Fruit fly (Drosophila melanogaster) whole organism, embryonic: Measurements from ENCODE around the gene MBD-like.
A peak's percentile ranks its signal among the peaks of the same experiment; 100 is the strongest.

Source experiments
- Adf1 ChIP-seq: fragments of 200-800 bp; sonication (Bioruptor generic); IDR thresholded peaks from 2 replicates; pipeline ENCODE4 v1.3.6; 2022; ENCODE audit warnings: missing biosample characterization, missing genetic modification characterization
- Antp ChIP-seq: fragments of 200-800 bp; sonication (Bioruptor generic); optimal IDR thresholded peaks from 3 replicates; lab custom pipeline; 2016; ENCODE audit warnings: missing biosample characterization, missing genetic modification characterization
- Blimp-1 ChIP-seq: fragments of 200-800 bp; sonication (Bioruptor generic); optimal IDR thresholded peaks from 3 replicates; lab custom pipeline; 2018; ENCODE audit warnings: missing biosample characterization, missing genetic modification characterization, mild to moderate bottlenecking, moderate library complexity, missing genetic modification reagents
- CG10321 ChIP-seq: fragments of 200-800 bp; sonication (Bioruptor generic); IDR thresholded peaks from 2 replicates; pipeline ENCODE4 v1.3.6; 2022; ENCODE audit warnings: missing biosample characterization, missing genetic modification characterization
- CG10431 ChIP-seq: fragments of 200-800 bp; sonication (Bioruptor generic); optimal IDR thresholded peaks from 3 replicates; lab custom pipeline; 2018; ENCODE audit warnings: missing biosample characterization, mild to moderate bottlenecking, missing genetic modification characterization
- CG11560 ChIP-seq: fragments of 200-800 bp; sonication (Bioruptor generic); IDR thresholded peaks from 3 replicates; pipeline ENCODE4 v1.3.6; 2022; ENCODE audit warnings: missing biosample characterization, missing genetic modification characterization
- CG12104 ChIP-seq: fragments of 200-800 bp; sonication (Bioruptor generic); optimal IDR thresholded peaks from 3 replicates; lab custom pipeline; 2016; ENCODE audit warnings: missing biosample characterization, missing genetic modification characterization
- CG12219 ChIP-seq: fragments of 200-800 bp; sonication (Bioruptor generic); optimal IDR thresholded peaks from 3 replicates; lab custom pipeline; 2018; ENCODE audit warnings: missing biosample characterization, mild to moderate bottlenecking, missing genetic modification characterization
- CG12236 ChIP-seq: fragments of 200-800 bp; sonication (Bioruptor generic); optimal IDR thresholded peaks from 2 replicates; lab custom pipeline; 2016; ENCODE audit warnings: missing biosample characterization, missing genetic modification characterization
- CG13287 ChIP-seq: fragments of 200-800 bp; sonication (Bioruptor generic); IDR thresholded peaks from 2 replicates; pipeline ENCODE4 v1.3.6; 2022; ENCODE audit warnings: missing biosample characterization, missing genetic modification characterization; ENCODE audit not compliant: partially characterized antibody
- CG13424 ChIP-seq: fragments of 200-800 bp; sonication (Bioruptor generic); optimal IDR thresholded peaks from 2 replicates; lab custom pipeline; 2019; ENCODE audit warnings: missing biosample characterization, mild to moderate bottlenecking, missing genetic modification characterization, moderate library complexity
- CG17802 ChIP-seq: fragments of 200-800 bp; sonication (Bioruptor generic); optimal IDR thresholded peaks from 2 replicates; lab custom pipeline; 2018; ENCODE audit warnings: missing biosample characterization, mild to moderate bottlenecking, missing genetic modification characterization, moderate library complexity
- CG18011 ChIP-seq: fragments of 200-800 bp; sonication (Bioruptor generic); optimal IDR thresholded peaks from 2 replicates; lab custom pipeline; 2017; ENCODE audit warnings: missing biosample characterization, missing genetic modification characterization, mild to moderate bottlenecking, moderate library complexity, missing genotype
- CG18476 ChIP-seq: fragments of 200-800 bp; sonication (Bioruptor generic); optimal IDR thresholded peaks from 2 replicates; lab custom pipeline; 2016; ENCODE audit warnings: missing biosample characterization, mild to moderate bottlenecking, missing genetic modification characterization
- CG18619 ChIP-seq: fragments of 200-800 bp; sonication (Bioruptor generic); optimal IDR thresholded peaks from 3 replicates; lab custom pipeline; 2017; ENCODE audit warnings: missing biosample characterization, mild to moderate bottlenecking, missing genetic modification characterization
- CG31224 ChIP-seq: fragments of 200-800 bp; sonication (Bioruptor generic); IDR thresholded peaks from 2 replicates; pipeline ENCODE4 v1.3.6; 2022; ENCODE audit warnings: missing biosample characterization, missing genetic modification characterization
- CG4404 ChIP-seq: fragments of 200-800 bp; sonication (Bioruptor generic); IDR thresholded peaks from 2 replicates; pipeline ENCODE4 v1.3.6; 2022; ENCODE audit warnings: missing biosample characterization, missing genetic modification characterization
- CG6765 ChIP-seq: fragments of 200-800 bp; sonication (Bioruptor generic); optimal IDR thresholded peaks from 3 replicates; lab custom pipeline; 2017; ENCODE audit warnings: missing biosample characterization, mild to moderate bottlenecking, missing genetic modification characterization
- CG8388 ChIP-seq: fragments of 200-800 bp; sonication (Bioruptor generic); optimal IDR thresholded peaks from 2 replicates; lab custom pipeline; 2019; ENCODE audit warnings: missing biosample characterization, mild to moderate bottlenecking, missing genetic modification characterization, moderate library complexity
- CG9437 ChIP-seq: fragments of 200-800 bp; sonication (Bioruptor generic); optimal IDR thresholded peaks from 2 replicates; lab custom pipeline; 2018; ENCODE audit warnings: missing biosample characterization, mild to moderate bottlenecking, missing genetic modification characterization
- CTCF ChIP-seq: fragments of 200-800 bp; sonication (Bioruptor generic); optimal IDR thresholded peaks from 2 replicates; lab custom pipeline; 2017; ENCODE audit warnings: missing biosample characterization, mild to moderate bottlenecking, missing genetic modification characterization, moderate library complexity
- D ChIP-seq, 2 experiments: fragments of 200-800 bp in 1 of 2; fragments of >200 bp in 1 of 2; sonication (Bioruptor generic) in 1 of 2; optimal IDR thresholded peaks; 2 replicates in 1 of 2; 3 replicates in 1 of 2; lab custom pipeline; 2017; ENCODE audit warnings: mild to moderate bottlenecking in 1 of 2, missing biosample characterization in 1 of 2, missing genetic modification characterization in 1 of 2, missing genetic modification reagents in 1 of 2
- Dek ChIP-seq: fragments of 200-800 bp; sonication (Bioruptor generic); optimal IDR thresholded peaks from 3 replicates; lab custom pipeline; 2019; ENCODE audit warnings: missing biosample characterization, mild to moderate bottlenecking, missing genetic modification characterization, moderate library complexity
- Dip2 ChIP-seq: fragments of 200-800 bp; sonication (Bioruptor generic); IDR thresholded peaks from 2 replicates; pipeline ENCODE4 v1.3.6; 2022; ENCODE audit warnings: missing biosample characterization, missing genetic modification characterization
- Dip3 ChIP-seq: fragments of 200-800 bp; sonication (Bioruptor generic); optimal IDR thresholded peaks from 3 replicates; lab custom pipeline; 2016; ENCODE audit warnings: missing biosample characterization, missing genetic modification characterization
- E2f2 ChIP-seq: fragments of 200-800 bp; sonication (Bioruptor generic); IDR thresholded peaks from 2 replicates; pipeline ENCODE4 v1.3.6; 2022; ENCODE audit warnings: missing biosample characterization, missing genetic modification characterization
- ERR ChIP-seq: fragments of 200-800 bp; sonication (Bioruptor generic); optimal IDR thresholded peaks from 2 replicates; lab custom pipeline; 2016; ENCODE audit warnings: missing biosample characterization, missing genetic modification characterization
- Ets97D ChIP-seq: fragments of 200-800 bp; sonication (Bioruptor generic); optimal IDR thresholded peaks from 3 replicates; lab custom pipeline; 2016; ENCODE audit warnings: missing biosample characterization, missing genetic modification characterization
- HLH3B ChIP-seq: fragments of 200-800 bp; sonication (Bioruptor generic); IDR thresholded peaks from 2 replicates; pipeline ENCODE4 v1.3.6; 2022; ENCODE audit warnings: missing biosample characterization, missing genetic modification characterization
- Hr3 ChIP-seq: fragments of 200-800 bp; sonication (Bioruptor generic); optimal IDR thresholded peaks from 3 replicates; lab custom pipeline; 2016; ENCODE audit warnings: missing biosample characterization, missing genetic modification characterization
- Mad ChIP-seq: fragments of 200-800 bp; sonication (Bioruptor generic); optimal IDR thresholded peaks from 2 replicates; lab custom pipeline; 2016; ENCODE audit warnings: missing biosample characterization, missing genetic modification characterization
- Stat92E ChIP-seq, 3 experiments: fragments of >200 bp in 2 of 3; fragments of 200-800 bp in 1 of 3; sonication (Bioruptor generic) in 1 of 3; optimal IDR thresholded peaks; 2 replicates each; lab custom pipeline; 2017 to 2019; ENCODE audit warnings: missing biosample characterization in 3 of 3, missing genetic modification characterization in 3 of 3, mild to moderate bottlenecking in 1 of 3, moderate library complexity in 1 of 3
- Usf ChIP-seq: fragments of 200-800 bp; sonication (Bioruptor generic); optimal IDR thresholded peaks from 2 replicates; lab custom pipeline; 2017; ENCODE audit warnings: missing genotype, missing biosample characterization, missing genetic modification characterization
- amos ChIP-seq: fragments of 200-800 bp; sonication (Bioruptor generic); IDR thresholded peaks from 2 replicates; pipeline ENCODE4 v1.3.6; 2022; ENCODE audit warnings: missing biosample characterization, missing genetic modification characterization; ENCODE audit not compliant: partially characterized antibody
- ash1 ChIP-seq: fragments of 200-800 bp; sonication (Bioruptor generic); optimal IDR thresholded peaks from 2 replicates; lab custom pipeline; 2018; ENCODE audit warnings: missing biosample characterization, mild to moderate bottlenecking, missing genetic modification characterization
- cwo ChIP-seq: fragments of 200-800 bp; sonication (Bioruptor generic); optimal IDR thresholded peaks from 3 replicates; lab custom pipeline; 2017; ENCODE audit warnings: missing biosample characterization, missing genetic modification characterization, mild to moderate bottlenecking, moderate library complexity, missing genetic modification reagents
- dmrt11E ChIP-seq: fragments of 200-800 bp; sonication (Bioruptor generic); optimal IDR thresholded peaks from 3 replicates; lab custom pipeline; 2018; ENCODE audit warnings: missing biosample characterization, mild to moderate bottlenecking, missing genetic modification characterization, moderate library complexity
- ftz-f1 ChIP-seq: fragments of 200-800 bp; sonication (Bioruptor generic); optimal IDR thresholded peaks from 2 replicates; lab custom pipeline; 2016; ENCODE audit warnings: missing biosample characterization, missing genetic modification characterization
- gcm2 ChIP-seq: fragments of 200-800 bp; sonication (Bioruptor generic); optimal IDR thresholded peaks from 2 replicates; lab custom pipeline; 2016; ENCODE audit warnings: missing biosample characterization, missing genetic modification characterization
- hbn ChIP-seq: fragments of 200-800 bp; sonication (Bioruptor generic); IDR thresholded peaks from 2 replicates; pipeline ENCODE4 v1.3.6; 2022; ENCODE audit warnings: missing biosample characterization, missing genetic modification characterization; ENCODE audit not compliant: partially characterized antibody
- hkb ChIP-seq, 2 experiments: fragments of 200-800 bp in 1 of 2; fragments of >200 bp in 1 of 2; sonication (Bioruptor generic) in 1 of 2; IDR thresholded peaks in 1 of 2; optimal IDR thresholded peaks in 1 of 2; 2 replicates each; pipeline versions ENCODE4 v1.3.6 to Lab custom; 2017 to 2022; ENCODE audit warnings: missing biosample characterization in 1 of 2, missing genetic modification characterization in 1 of 2
- hth ChIP-seq: fragments of >200 bp; optimal IDR thresholded peaks from 2 replicates; lab custom pipeline; 2017; ENCODE audit warnings: inconsistent platforms
- lbe ChIP-seq: fragments of 200-800 bp; sonication (Bioruptor generic); optimal IDR thresholded peaks from 2 replicates; lab custom pipeline; 2016; ENCODE audit warnings: missing biosample characterization, mild to moderate bottlenecking, missing genetic modification characterization
- mam ChIP-seq: fragments of 200-800 bp; sonication (Bioruptor generic); optimal IDR thresholded peaks from 3 replicates; lab custom pipeline; 2016; ENCODE audit warnings: missing biosample characterization, missing genetic modification characterization
- nerfin-1 ChIP-seq: fragments of 200-800 bp; sonication (Bioruptor generic); optimal IDR thresholded peaks from 3 replicates; lab custom pipeline; 2019; ENCODE audit warnings: missing biosample characterization, mild to moderate bottlenecking, missing genetic modification characterization, moderate library complexity
- onecut ChIP-seq: fragments of 200-800 bp; sonication (Bioruptor generic); IDR thresholded peaks from 2 replicates; pipeline ENCODE4 v1.3.6; 2022; ENCODE audit warnings: missing biosample characterization, missing genetic modification characterization
- tna ChIP-seq: fragments of 200-800 bp; sonication (Bioruptor generic); IDR thresholded peaks from 2 replicates; pipeline ENCODE4 v1.3.6; 2022; ENCODE audit warnings: missing biosample characterization, missing genetic modification characterization; ENCODE audit not compliant: partially characterized antibody
- ttk ChIP-seq: fragments of 200-800 bp; sonication (Bioruptor generic); IDR thresholded peaks from 2 replicates; pipeline ENCODE4 v2.1.2; 2022; ENCODE audit warnings: missing biosample characterization, missing genetic modification characterization
- yki ChIP-seq: fragments of >200 bp; optimal IDR thresholded peaks from 3 replicates; lab custom pipeline; 2018

MBD-like gene

DNA sequence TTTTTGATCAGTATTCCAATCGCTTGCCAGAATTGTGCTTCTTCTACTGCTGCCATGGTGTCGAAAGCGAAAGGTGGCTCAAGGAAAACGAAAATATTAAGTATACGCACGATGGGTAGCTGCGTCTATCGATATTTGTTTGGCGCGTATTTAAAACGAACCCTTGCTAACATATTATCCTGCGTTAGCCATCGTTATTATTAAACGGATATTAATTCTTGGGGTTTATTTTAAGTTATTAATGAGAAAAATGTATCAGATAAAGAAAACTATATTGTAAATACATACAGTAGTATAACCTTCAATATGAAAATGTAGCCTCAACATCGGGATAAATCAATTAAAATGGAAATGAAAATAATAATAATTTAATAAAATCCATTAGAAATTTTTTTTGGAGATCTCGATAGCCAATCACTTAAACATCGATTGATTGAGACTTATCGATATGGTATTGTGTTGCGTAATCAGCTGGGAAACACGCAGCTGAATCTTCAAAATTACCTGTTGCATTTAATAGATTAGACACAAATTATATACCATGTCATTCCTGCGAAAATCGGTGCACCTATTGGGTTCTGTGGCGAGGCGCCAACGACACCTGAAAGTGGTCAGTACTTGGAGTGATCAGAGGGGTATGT, 4.1 kb upstream of the MBD-like start, which contains the start of the genes CG9386 and BckdhA (continued):
- no peak for TF ChIP-seq ERR (GFP tag; lab: Kevin White, UChicago)
- no peak for TF ChIP-seq Dip2
- no peak for TF ChIP-seq Stat92E (GFP tag; optimal IDR thresholded peaks at IDR 0.05; lab: Kevin White, UChicago)
- TF ChIP-seq mam (GFP tag; lab: Kevin White, UChicago), result peak; percentile 75
- peak; percentile 0 for TF ChIP-seq dmrt11E (tag; lab: Kevin White, UChicago)
- TF ChIP-seq ftz-f1 (GFP tag; lab: Kevin White, UChicago), result no peak
- peak; percentile 63 for TF ChIP-seq Dip3 (GFP tag; lab: Kevin White, UChicago)
- TF ChIP-seq gcm2 (GFP tag; lab: Kevin White, UChicago), result no peak
- no peak for TF ChIP-seq CG31224 (GFP tag; lab: Robert Waterston, UW)
- TF ChIP-seq CG4404, result no peak
- TF ChIP-seq cwo (GFP tag; lab: Kevin White, UChicago), result peak; percentile 54
- no peak for TF ChIP-seq Usf (GFP tag; lab: Kevin White, UChicago)
- TF ChIP-seq Adf1, result no peak
- peak; percentile 77 for TF ChIP-seq CG9437 (GFP tag; lab: Kevin White, UChicago)
- peak; percentile 27 for TF ChIP-seq CG6765
- TF ChIP-seq CG18011, result peak; percentile 2
- no peak for TF ChIP-seq hkb (optimal IDR thresholded peaks at IDR 0.05; lab: Kevin White, UChicago)
- no peak for TF ChIP-seq hkb (GFP tag; IDR thresholded peaks at IDR 0.05; lab: Robert Waterston, UW)
- TF ChIP-seq CG17802 (tag; lab: Kevin White, UChicago), result no peak
- TF ChIP-seq lbe (GFP tag; lab: Kevin White, UChicago), result no peak
- no peak for TF ChIP-seq HLH3B
- no peak for TF ChIP-seq hth (lab: Kevin White, UChicago)
- peak; percentile 52 for TF ChIP-seq Hr3 (GFP tag; lab: Kevin White, UChicago)
- peak; percentile 62 for TF ChIP-seq Dek (tag; lab: Kevin White, UChicago)
- TF ChIP-seq CG18476 (GFP tag; lab: Kevin White, UChicago), result peak; percentile 34
- peak; percentile 51 for TF ChIP-seq Antp (GFP tag; lab: Kevin White, UChicago)
- TF ChIP-seq CG13424 (tag; lab: Kevin White, UChicago), result peak; percentile 58
- peak; percentile 31; the same call in 1 of the 2 replicates for TF ChIP-seq onecut
- TF ChIP-seq hbn (GFP tag; lab: Robert Waterston, UW), result peak; percentile 71
- TF ChIP-seq CG11560 (tag; lab: Robert Waterston, UW), result no peak
- no peak for TF ChIP-seq yki (lab: Kevin White, UChicago)
- no peak for TF ChIP-seq CG10431 (GFP tag; lab: Kevin White, UChicago)
- TF ChIP-seq amos, result peak; percentile 67; the same call in 1 of the 2 replicates
- peak; percentile 65 for TF ChIP-seq Blimp-1 (GFP tag; lab: Kevin White, UChicago)
- no peak for TF ChIP-seq CG10321 (GFP tag; lab: Robert Waterston, UW)
- TF ChIP-seq CG13287 (GFP tag; lab: Robert Waterston, UW), result peak; percentile 77
- no peak for TF ChIP-seq tna (GFP tag; lab: Robert Waterston, UW)
- peak; percentile 40 for TF ChIP-seq Mad (GFP tag; lab: Kevin White, UChicago)
- TF ChIP-seq CG12236, result no peak
- TF ChIP-seq ash1 (GFP tag; lab: Kevin White, UChicago), result no peak
- peak; percentile 32 for TF ChIP-seq CG18619 (GFP tag; lab: Kevin White, UChicago)
- 0 out of 2 replicates have a peak, but pooled peaks have one; percentile 33 for TF ChIP-seq ttk (GFP tag; lab: Robert Waterston, UW)
- peak; percentile 83 for TF ChIP-seq E2f2
- TF ChIP-seq CG12104 (GFP tag; lab: Kevin White, UChicago), result peak; percentile 53
- no peak for TF ChIP-seq D (optimal IDR thresholded peaks at IDR 0.05; lab: Kevin White, UChicago)
- TF ChIP-seq D (GFP tag; optimal IDR thresholded peaks at IDR 0.05; lab: Kevin White, UChicago), result no peak
- peak; percentile 35 for TF ChIP-seq Ets97D (GFP tag; lab: Kevin White, UChicago)
- no peak for TF ChIP-seq CG12219 (GFP tag; lab: Kevin White, UChicago)
- peak; percentile 5 for TF ChIP-seq CG8388 (GFP tag; lab: Kevin White, UChicago)
- TF ChIP-seq CTCF (GFP tag; lab: Kevin White, UChicago), result no peak
- TF ChIP-seq nerfin-1 (tag; lab: Kevin White, UChicago), result peak; percentile 42
